Fruit fly (Drosophila melanogaster) ovary, adult (tissue): Measurements from ENCODE around the gene RpL4.
"Not testable (repeated sequence)": the region's sequence is repeated elsewhere in the genome, so short reads cannot be mapped to it uniquely, and the experiment has no call there.

ENCODE experiments used
- CG17801 ChIP-seq: fragments of 200-800 bp; optimal IDR thresholded peaks from 2 replicates; lab custom pipeline; 2019; ENCODE audit warnings: missing biosample characterization, mild to moderate bottlenecking, missing genetic modification characterization, moderate library complexity; ENCODE audit not compliant: partially characterized antibody

The RpL4 gene

dm6 chr3R:27928984-27929924 is 6.6 kb downstream of the RpL4 start:
- no peak for TF ChIP-seq CG17801

DNA sequence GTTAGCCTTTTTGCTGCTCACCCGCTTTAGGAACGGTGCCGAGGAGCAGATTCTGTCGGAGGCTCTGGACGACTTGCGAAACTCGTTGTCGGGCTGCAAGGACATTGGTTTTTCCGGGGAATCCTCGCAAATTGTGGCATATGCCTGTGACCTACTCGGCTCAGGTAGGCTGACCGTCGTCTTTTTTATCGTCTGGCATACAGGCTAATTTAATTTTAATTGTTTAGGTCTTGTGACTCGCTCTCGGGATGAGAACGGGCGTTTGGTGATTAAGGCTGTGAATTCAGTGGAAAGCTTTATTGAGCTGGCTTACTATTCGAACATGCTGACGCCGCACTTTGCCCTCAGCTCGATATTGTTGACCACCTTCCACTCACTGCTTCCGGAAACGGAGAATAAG is 8.8 kb downstream of the RpL4 start:
- TF ChIP-seq CG17801, result no peak

- peak; percentile 31 for TF ChIP-seq CG17801
Measured at dm6 chr3R:27937752-27938694, 15.4 kb downstream of the RpL4 start, which contains the start of the genes NSD and BOD1. Gene NSD, minus strand, starts transcription at chr3R:27937853. Gene BOD1, plus strand, starts transcription at chr3R:27938245.

DNA sequence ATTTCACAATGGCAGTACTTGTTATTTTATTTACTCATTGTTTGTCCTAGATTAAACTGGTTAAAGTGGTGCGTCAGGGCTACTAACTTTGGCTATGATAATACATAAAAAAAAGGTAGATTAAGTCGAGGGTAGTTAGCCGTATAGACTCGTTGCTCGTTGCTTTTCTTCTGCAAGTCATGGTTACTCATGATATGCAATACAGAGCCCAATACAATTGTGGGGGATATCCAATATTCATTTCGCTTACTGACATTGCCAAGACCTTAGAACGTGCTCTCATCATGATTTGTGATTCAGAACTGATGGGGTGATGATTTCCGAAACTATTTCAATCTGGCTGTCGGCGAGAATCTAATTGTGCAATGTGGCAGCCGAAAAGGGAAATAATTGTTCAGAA is 22.8 kb downstream of the RpL4 start:
- TF ChIP-seq CG17801, result no peak

dm6 chr3R:27946555-27947204 is 24.1 kb downstream of the RpL4 start:
- no peak for TF ChIP-seq CG17801

DNA sequence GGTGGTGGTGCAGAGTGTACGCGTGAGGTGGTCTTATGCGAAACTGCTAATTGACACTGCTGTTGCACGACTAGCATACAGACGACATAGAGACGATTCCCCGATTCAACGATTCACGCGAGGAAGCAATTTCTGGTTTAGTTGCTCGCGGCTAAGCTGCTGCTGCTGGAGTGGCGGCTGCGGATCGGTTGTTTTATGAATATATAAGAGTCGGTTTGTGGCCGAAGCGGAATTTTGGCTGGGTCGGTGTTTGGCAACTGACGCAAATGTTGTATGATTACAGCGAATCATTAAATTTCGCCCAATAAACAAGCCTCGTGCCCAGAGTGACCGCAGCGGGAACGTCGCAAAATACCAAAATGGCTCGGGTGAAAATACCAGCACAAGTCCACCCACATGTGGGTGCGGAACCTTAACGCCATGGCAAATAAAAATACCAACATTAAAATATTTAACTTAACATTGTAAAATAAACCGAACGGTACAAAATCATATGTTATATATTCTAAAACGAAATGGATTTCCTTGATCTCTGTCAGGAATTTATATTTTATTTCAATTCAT is 25.1 kb downstream of the RpL4 start, which contains the start of gene mfrn:
Gene mfrn (minus strand): TSS at position 340 of the 564 bp plus-strand sequence.
- no peak for TF ChIP-seq CG17801

DNA sequence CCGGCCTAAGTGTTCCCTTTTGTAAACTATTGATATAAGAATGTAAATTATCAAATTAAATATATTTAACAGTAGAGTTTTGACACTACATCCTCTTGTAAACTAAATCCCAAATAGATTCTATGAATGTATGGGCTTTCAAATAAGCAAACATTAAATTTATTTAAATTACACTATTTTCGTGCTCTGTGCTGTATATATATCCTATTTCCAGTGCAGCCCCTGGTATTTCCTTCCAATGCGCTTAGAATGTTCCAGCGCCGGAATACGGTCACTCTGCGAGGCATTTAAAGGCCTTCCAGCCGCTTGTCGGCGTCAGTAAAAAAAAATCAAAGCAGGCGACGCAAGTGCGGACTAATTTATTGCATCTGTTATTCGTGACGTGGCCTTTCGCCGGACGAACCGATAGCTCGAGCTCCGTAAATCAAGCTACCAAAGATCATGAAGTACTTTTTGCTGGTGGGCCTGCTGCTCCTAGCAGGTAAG is 25.8 kb downstream of the RpL4 start, which contains the start of gene Gp93:
Gene Gp93 (plus strand): TSS at position 291 of the 486 bp plus-strand sequence.
- peak; percentile 64 for TF ChIP-seq CG17801

dm6 chr3R:27953890-27954289 is 31.3 kb downstream of the RpL4 start, which contains the start of gene CG4951:
Gene CG4951, minus strand, starts transcription at chr3R:27954112.
- no peak for TF ChIP-seq CG17801

DNA sequence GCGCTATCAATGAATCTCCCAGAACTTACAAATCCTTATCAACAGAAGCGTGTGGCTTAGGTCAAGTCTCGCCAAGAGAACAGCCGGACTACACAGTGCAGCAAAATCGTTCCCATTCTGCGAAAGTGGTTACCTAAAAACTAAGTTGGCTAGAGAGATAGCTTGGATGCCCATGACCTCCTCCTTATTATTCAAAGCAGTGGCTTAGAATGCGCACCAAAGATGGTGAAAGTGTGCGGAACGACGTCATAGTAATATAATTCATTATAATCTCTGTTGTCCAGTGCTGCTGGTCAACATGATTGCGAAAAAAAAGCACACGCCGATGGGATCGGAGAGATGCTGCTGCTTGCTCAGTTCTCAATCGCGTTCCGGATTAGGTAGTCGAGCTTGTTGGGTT is 31.9 kb downstream of the RpL4 start, which contains the start of gene Nep7:
Gene Nep7 (plus strand): TSS at position 385 of the 400 bp plus-strand sequence.
- no peak for TF ChIP-seq CG17801

DNA sequence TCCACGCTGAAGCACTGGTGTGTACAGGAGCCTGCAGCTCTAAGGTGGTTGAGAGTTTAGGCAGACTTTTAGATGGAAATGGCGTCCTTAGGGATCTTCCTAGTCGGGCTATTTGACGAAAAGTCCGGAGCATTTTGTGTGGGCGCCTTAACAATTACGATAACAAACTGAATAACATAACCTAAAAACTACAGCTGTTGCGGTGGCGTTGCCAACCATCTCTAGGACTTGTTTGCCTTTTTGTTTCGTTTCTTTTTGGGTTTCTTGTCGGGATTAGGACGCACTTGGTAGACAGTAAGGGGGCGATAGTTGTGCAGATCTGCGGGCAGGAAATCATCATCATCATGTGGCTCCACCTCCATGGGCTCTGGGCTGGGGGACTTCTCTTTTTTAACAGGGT is 35.3 kb downstream of the RpL4 start:
- no peak for TF ChIP-seq CG17801

dm6 chr3R:27959145-27959544 is 36.5 kb downstream of the RpL4 start, which contains the start of the genes CG42487 and CG4884:
Gene CG42487, minus strand, starts transcription at chr3R:27959245.
Gene CG4884, minus strand, starts transcription at chr3R:27959245.
- not testable (repeated sequence) for TF ChIP-seq CG17801

dm6 chr3R:27960473-27960872 is 37.9 kb downstream of the RpL4 start, which contains the start of gene CG31253:
Gene CG31253, minus strand, starts transcription at chr3R:27960573.
- TF ChIP-seq CG17801, result not testable (repeated sequence)

DNA sequence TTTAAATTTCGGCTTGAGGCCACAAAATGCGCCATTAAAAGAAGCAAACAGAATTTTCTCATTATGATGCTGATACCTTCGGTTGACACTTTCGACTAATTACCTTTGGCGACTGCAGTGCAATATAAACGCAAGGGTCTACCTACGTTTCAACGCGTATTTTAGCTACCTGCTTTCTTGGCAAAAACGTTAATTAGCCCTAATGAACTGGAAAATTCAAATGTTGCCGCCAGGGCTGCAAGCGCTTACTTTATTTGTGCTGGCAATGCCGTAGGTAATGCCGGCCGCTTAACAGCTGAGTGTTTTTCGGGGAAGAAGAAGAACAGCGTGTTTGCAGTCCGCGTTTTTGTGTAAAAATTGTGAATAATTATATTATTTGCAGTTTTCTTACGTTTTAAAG is 40.5 kb downstream of the RpL4 start, which contains the start of the genes CG31131 and CG4849:
Gene CG31131 (minus strand): TSS at position 101 of the 400 bp plus-strand sequence.
Gene CG4849 (plus strand): TSS at position 297 of the 400 bp plus-strand sequence.
- TF ChIP-seq CG17801, result not testable (repeated sequence)
